Fruit fly (Drosophila melanogaster) whole organism, pupa: ENCODE measurements around the gene HDAC4.
A peak's percentile ranks its signal among the peaks of the same experiment; 100 is the strongest.

Experiments
- CG10348 ChIP-seq: fragments of 200-800 bp; sonication (Bioruptor generic); IDR thresholded peaks from 2 replicates; pipeline ENCODE4 v1.3.6; 2022; ENCODE audit warnings: missing biosample characterization, missing genetic modification characterization
- CG12605 ChIP-seq: fragments of 200-800 bp; sonication (Bioruptor generic); IDR thresholded peaks from 2 replicates; pipeline ENCODE4 v1.3.6; 2022; ENCODE audit warnings: missing biosample characterization, missing genetic modification characterization
- CG13204 ChIP-seq: fragments of 200-800 bp; sonication (Bioruptor generic); optimal IDR thresholded peaks from 2 replicates; lab custom pipeline; 2018; ENCODE audit warnings: missing biosample characterization, mild to moderate bottlenecking, missing genetic modification characterization, moderate library complexity
- CG14655 ChIP-seq: fragments of 200-800 bp; sonication (Bioruptor generic); optimal IDR thresholded peaks from 3 replicates; lab custom pipeline; 2017; ENCODE audit warnings: mild to moderate bottlenecking, missing biosample characterization, missing genetic modification reagents, missing genetic modification characterization
- CG15710 ChIP-seq: fragments of 200-800 bp; sonication (Bioruptor generic); optimal IDR thresholded peaks from 2 replicates; lab custom pipeline; 2018; ENCODE audit warnings: missing biosample characterization, mild to moderate bottlenecking, missing genetic modification characterization, moderate library complexity
- CG17806 ChIP-seq: fragments of 200-800 bp; sonication (Bioruptor generic); optimal IDR thresholded peaks from 2 replicates; lab custom pipeline; 2018; ENCODE audit warnings: missing biosample characterization, mild to moderate bottlenecking, missing genetic modification characterization, moderate library complexity
- CG32121 ChIP-seq: fragments of 200-800 bp; sonication (Bioruptor generic); IDR thresholded peaks from 2 replicates; pipeline ENCODE4 v1.3.6; 2022; ENCODE audit warnings: missing biosample characterization, missing genetic modification characterization
- CG34367 ChIP-seq: fragments of 200-800 bp; sonication (Bioruptor generic); optimal IDR thresholded peaks from 2 replicates; lab custom pipeline; 2018; ENCODE audit warnings: missing biosample characterization, mild to moderate bottlenecking, missing genetic modification characterization
- CG4496 ChIP-seq: fragments of 200-800 bp; sonication (Bioruptor generic); IDR thresholded peaks from 3 replicates; pipeline ENCODE4 v1.3.6; 2022; ENCODE audit warnings: missing biosample characterization, missing genetic modification characterization
- CG8159 ChIP-seq: fragments of 200-800 bp; sonication (Bioruptor generic); optimal IDR thresholded peaks from 3 replicates; lab custom pipeline; 2018; ENCODE audit warnings: missing biosample characterization, mild to moderate bottlenecking, missing genetic modification characterization, moderate library complexity
- CG8301 ChIP-seq: fragments of 200-800 bp; sonication (Bioruptor generic); optimal IDR thresholded peaks from 2 replicates; lab custom pipeline; 2018; ENCODE audit warnings: missing biosample characterization, mild to moderate bottlenecking, missing genetic modification characterization
- CG9948 ChIP-seq: fragments of 200-800 bp; sonication (Bioruptor generic); optimal IDR thresholded peaks from 2 replicates; lab custom pipeline; 2018; ENCODE audit warnings: missing biosample characterization, mild to moderate bottlenecking, missing genetic modification characterization, moderate library complexity
- D1 ChIP-seq: fragments of 200-800 bp; sonication (Bioruptor generic); optimal IDR thresholded peaks from 2 replicates; lab custom pipeline; 2018; ENCODE audit warnings: missing biosample characterization, mild to moderate bottlenecking, missing genetic modification characterization, moderate library complexity
- EcR ChIP-seq: fragments of 200-800 bp; sonication (Bioruptor generic); optimal IDR thresholded peaks from 3 replicates; lab custom pipeline; 2019; ENCODE audit warnings: missing biosample characterization, missing genetic modification characterization, mild to moderate bottlenecking, moderate library complexity, missing genetic modification reagents
- Ets98B ChIP-seq: fragments of 200-800 bp; sonication (Bioruptor generic); IDR thresholded peaks from 2 replicates; pipeline ENCODE4 v1.3.6; 2022; ENCODE audit warnings: missing biosample characterization, missing genetic modification characterization
- Pif1A ChIP-seq: fragments of 200-800 bp; sonication (Bioruptor generic); optimal IDR thresholded peaks from 3 replicates; lab custom pipeline; 2016; ENCODE audit warnings: missing biosample characterization, missing genetic modification characterization
- Pif1B ChIP-seq: fragments of 200-800 bp; sonication (Bioruptor generic); optimal IDR thresholded peaks from 3 replicates; lab custom pipeline; 2016; ENCODE audit warnings: missing biosample characterization, missing genetic modification characterization
- Snoo ChIP-seq: fragments of 200-800 bp; sonication (Bioruptor generic); optimal IDR thresholded peaks from 3 replicates; lab custom pipeline; 2017; ENCODE audit warnings: missing biosample characterization, mild to moderate bottlenecking, missing genetic modification characterization, inconsistent platforms
- fd96Ca ChIP-seq: fragments of 200-800 bp; sonication (Bioruptor generic); IDR thresholded peaks from 3 replicates; pipeline ENCODE4 v1.3.6; 2022; ENCODE audit warnings: missing biosample characterization, missing genetic modification characterization
- gl ChIP-seq: fragments of 200-800 bp; sonication (Bioruptor generic); optimal IDR thresholded peaks from 2 replicates; lab custom pipeline; 2018; ENCODE audit warnings: missing biosample characterization, mild to moderate bottlenecking, missing genetic modification characterization
- rn ChIP-seq: fragments of 200-800 bp; sonication (Bioruptor generic); IDR thresholded peaks from 2 replicates; pipeline ENCODE4 v1.3.6; 2022; ENCODE audit warnings: missing biosample characterization, missing genetic modification characterization

Gene HDAC4

dm6 chrX:13329572-13330046 is 44.2 kb upstream of the HDAC4 start, which contains the start of gene Prx2:
Prx2 (plus strand) TSS chrX:13329824.
- TF ChIP-seq CG8301 (no peak), CG8159 (tag; lab: Kevin White, UChicago) (no peak), Ets98B (peak; percentile 68; the same call in 1 of the 2 replicates), CG4496 (GFP tag; lab: Robert Waterston, UW) (peak; percentile 72), gl (tag; lab: Kevin White, UChicago) (no peak), fd96Ca (GFP tag; lab: Robert Waterston, UW) (no peak), CG34367 (no peak), CG10348 (GFP tag; lab: Robert Waterston, UW) (no peak), CG32121 (GFP tag; lab: Robert Waterston, UW) (0 out of 2 replicates have a peak, but pooled peaks have one; percentile 19), Pif1A (GFP tag; lab: Kevin White, UChicago) (no peak), CG12605 (GFP tag; lab: Robert Waterston, UW) (no peak), CG14655 (GFP tag; lab: Kevin White, UChicago) (no peak), EcR (GFP tag; lab: Kevin White, UChicago) (peak; percentile 5), CG17806 (no peak), D1 (tag; lab: Kevin White, UChicago) (no peak), CG13204 (GFP tag; lab: Kevin White, UChicago) (peak; percentile 12)

dm6 chrX:13325310-13325709 is 39.9 kb upstream of the HDAC4 start:
- peak; percentile 27; the same call in 1 of the 2 replicates for TF ChIP-seq Ets98B
- peak; percentile 9; the same call in 1 of the 2 replicates for TF ChIP-seq rn (GFP tag; lab: Robert Waterston, UW)
- TF ChIP-seq fd96Ca (GFP tag; lab: Robert Waterston, UW) = peak; percentile 43; the same call in 1 of the 3 replicates
- TF ChIP-seq Pif1B (GFP tag; lab: Kevin White, UChicago) = no peak
- peak; percentile 61; the same call in 2 of the 3 replicates for TF ChIP-seq CG4496 (GFP tag; lab: Robert Waterston, UW)

dm6 chrX:13323526-13323925 is 38.1 kb upstream of the HDAC4 start:
- TF ChIP-seq CG34367 (no peak), CG4496 (GFP tag; lab: Robert Waterston, UW) (no peak), D1 (tag; lab: Kevin White, UChicago) (no peak), Ets98B (no peak), CG15710 (tag; lab: Kevin White, UChicago) (no peak), fd96Ca (GFP tag; lab: Robert Waterston, UW) (0 out of 3 replicates have a peak, but pooled peaks have one; percentile 27), CG12605 (GFP tag; lab: Robert Waterston, UW) (no peak)
- TF ChIP-seq, all 21 proteins: peak for 1

dm6 chrX:13323114-13323513 is 37.7 kb upstream of the HDAC4 start:
- TF ChIP-seq CG10348 (GFP tag; lab: Robert Waterston, UW) = no peak
- TF ChIP-seq CG12605 (GFP tag; lab: Robert Waterston, UW) = no peak
- TF ChIP-seq CG34367 = no peak
- TF ChIP-seq CG9948 (tag; lab: Kevin White, UChicago) = peak; percentile 4
- no peak for TF ChIP-seq CG32121 (GFP tag; lab: Robert Waterston, UW)
- peak; percentile 29 for TF ChIP-seq Pif1B (GFP tag; lab: Kevin White, UChicago)
- peak; percentile 13 for TF ChIP-seq Pif1A (GFP tag; lab: Kevin White, UChicago)
- TF ChIP-seq CG8159 (tag; lab: Kevin White, UChicago) = peak; percentile 26
- TF ChIP-seq CG17806 = peak; percentile 14
- no peak for TF ChIP-seq D1 (tag; lab: Kevin White, UChicago)
- peak; percentile 42; the same call in 1 of the 2 replicates for TF ChIP-seq rn (GFP tag; lab: Robert Waterston, UW)
- TF ChIP-seq CG14655 (GFP tag; lab: Kevin White, UChicago) = peak; percentile 20
- TF ChIP-seq CG8301 = no peak
- no peak for TF ChIP-seq fd96Ca (GFP tag; lab: Robert Waterston, UW)
- TF ChIP-seq gl (tag; lab: Kevin White, UChicago) = no peak
- no peak for TF ChIP-seq CG15710 (tag; lab: Kevin White, UChicago)
- TF ChIP-seq Ets98B = no peak
- peak; percentile 15; the same call in 1 of the 3 replicates for TF ChIP-seq CG4496 (GFP tag; lab: Robert Waterston, UW)
- TF ChIP-seq CG13204 (GFP tag; lab: Kevin White, UChicago) = no peak
- no peak for TF ChIP-seq EcR (GFP tag; lab: Kevin White, UChicago)
- peak; percentile 61 for TF ChIP-seq Snoo (tag; lab: Kevin White, UChicago)

- no peak for TF ChIP-seq CG4496 (GFP tag; lab: Robert Waterston, UW)
- 0 out of 2 replicates have a peak, but pooled peaks have one; percentile 32 for TF ChIP-seq CG32121 (GFP tag; lab: Robert Waterston, UW)
Measured at dm6 chrX:13322405-13322804, 37.0 kb upstream of the HDAC4 start.

dm6 chrX:13320697-13321445 is 35.4 kb upstream of the HDAC4 start:
- TF ChIP-seq CG9948 (tag; lab: Kevin White, UChicago) (peak; percentile 22), CG34367 (no peak), CG4496 (GFP tag; lab: Robert Waterston, UW) (0 out of 3 replicates have a peak, but pooled peaks have one; percentile 30), CG13204 (GFP tag; lab: Kevin White, UChicago) (peak; percentile 13), CG32121 (GFP tag; lab: Robert Waterston, UW) (no peak), CG8159 (tag; lab: Kevin White, UChicago) (no peak)
